Fruit fly (Drosophila melanogaster): ENCODE data around the gene CG34273.

CG34273 gene

dm6 chr3R:14558383-14558883 lies 41.6 kb downstream of the CG34273 start (continued):
- TF ChIP-seq z (GFP tag; IDR thresholded peaks at IDR 0.05) (0 out of 3 replicates have a peak, but pooled peaks have one; percentile 41), Oaz (GFP tag; IDR thresholded peaks at IDR 0.05) (peak; percentile 84), CG10543 (GFP tag; optimal IDR thresholded peaks at IDR 0.05) (peak; percentile 93), Pdp1 (GFP tag; optimal IDR thresholded peaks at IDR 0.05) (peak; percentile 82), insv (GFP tag; optimal IDR thresholded peaks at IDR 0.05) (peak in 1 of 2 experiments; percentile 66), CG12744 (GFP tag; optimal IDR thresholded peaks at IDR 0.05) (peak; percentile 88), CG1603 (tag; optimal IDR thresholded peaks at IDR 0.05) (peak; percentile 69), bcd (GFP tag; optimal IDR thresholded peaks at IDR 0.05) (peak; percentile 94), H2.0 (GFP tag; IDR thresholded peaks at IDR 0.05) (peak; percentile 74), sens-2 (GFP tag; IDR thresholded peaks at IDR 0.05) (peak; percentile 60), Atf-2 (GFP tag; optimal IDR thresholded peaks at IDR 0.05) (peak; percentile 88), danr (GFP tag; IDR thresholded peaks at IDR 0.05) (peak; percentile 68), CG3407 (GFP tag; optimal IDR thresholded peaks at IDR 0.05) (peak; percentile 83), dpn (GFP tag; optimal IDR thresholded peaks at IDR 0.05) (peak; percentile 89 to 93), ftz-f1 (GFP tag; optimal IDR thresholded peaks at IDR 0.05) (peak; percentile 93), CG6791 (GFP tag; IDR thresholded peaks at IDR 0.05; ENCODE audit: partially characterized antibody) (no peak), CG8290 (GFP tag; optimal IDR thresholded peaks at IDR 0.05) (no peak), CG8290 (tag; optimal IDR thresholded peaks at IDR 0.05) (peak in 1 of 2 experiments; percentile 60), gem (tag; optimal IDR thresholded peaks at IDR 0.05) (peak; percentile 97), CG7745 (tag; optimal IDR thresholded peaks at IDR 0.05) (no peak), Nf-YB (GFP tag; optimal IDR thresholded peaks at IDR 0.05) (peak; percentile 80), ERR (GFP tag; optimal IDR thresholded peaks at IDR 0.05) (peak; percentile 85), CG8089 (GFP tag; optimal IDR thresholded peaks at IDR 0.05) (peak; percentile 75), HLHmδ (GFP tag; optimal IDR thresholded peaks at IDR 0.05) (no peak), CG32767 (GFP tag; IDR thresholded peaks at IDR 0.05) (peak; percentile 89), exex (tag; optimal IDR thresholded peaks at IDR 0.05) (peak; percentile 75), HLH3B (GFP tag; IDR thresholded peaks at IDR 0.05) (peak; percentile 91), NfI (GFP tag; optimal IDR thresholded peaks at IDR 0.05) (peak; percentile 94), Hand (GFP tag; optimal IDR thresholded peaks at IDR 0.05) (peak; percentile 91), trh (GFP tag; optimal IDR thresholded peaks at IDR 0.05) (peak; percentile 80), NK7.1 (GFP tag; optimal IDR thresholded peaks at IDR 0.05) (peak; percentile 88), Rx (GFP tag; IDR thresholded peaks at IDR 0.05) (peak; percentile 66), CG7372 (GFP tag; IDR thresholded peaks at IDR 0.05) (peak; percentile 83), CG10654 (GFP tag; optimal IDR thresholded peaks at IDR 0.05) (peak; percentile 84), MTF-1 (GFP tag; optimal IDR thresholded peaks at IDR 0.05; ENCODE audit: borderline replicate concordance) (peak; percentile 60), fd102C (GFP tag; optimal IDR thresholded peaks at IDR 0.05) (no peak), sqz (GFP tag; optimal IDR thresholded peaks at IDR 0.05) (peak; percentile 80), pros (GFP tag; optimal IDR thresholded peaks at IDR 0.05) (peak; percentile 39), Jarid2 (GFP tag; optimal IDR thresholded peaks at IDR 0.05) (peak; percentile 62), Bgb (GFP tag; IDR thresholded peaks at IDR 0.05; ENCODE audit: partially characterized antibody) (peak; percentile 9; the same call in 1 of the 2 replicates), CG6689 (GFP tag; IDR thresholded peaks at IDR 0.05) (peak; percentile 85), unpg (GFP tag; optimal IDR thresholded peaks at IDR 0.05) (peak; percentile 93), CG14965 (GFP tag; optimal IDR thresholded peaks at IDR 0.05; ENCODE audit: borderline replicate concordance) (peak; percentile 55), zf30C (GFP tag; optimal IDR thresholded peaks at IDR 0.05) (no peak), CoRest (tag; optimal IDR thresholded peaks at IDR 0.05) (peak; percentile 94), CG34224 (GFP tag; IDR thresholded peaks at IDR 0.05; ENCODE audit: partially characterized antibody) (no peak), Tbp (GFP tag; optimal IDR thresholded peaks at IDR 0.05) (no peak), sima (GFP tag; optimal IDR thresholded peaks at IDR 0.05) (peak; percentile 83), CG17359 (tag; optimal IDR thresholded peaks at IDR 0.05) (peak; percentile 92), dm (GFP tag; optimal IDR thresholded peaks at IDR 0.05) (peak; percentile 79)
